Fruit fly (Drosophila melanogaster): Measurements from ENCODE around the gene Hcf.
A peak's percentile ranks its signal among the peaks of the same experiment; 100 is the strongest.

The Hcf gene

dm6 chr4:416288-416687, 56.5 kb downstream of the Hcf start (continued):
- no peak for TF ChIP-seq CG13296 (GFP tag; optimal IDR thresholded peaks at IDR 0.05)
- TF ChIP-seq CG16813 (GFP tag; IDR thresholded peaks at IDR 0.05; ENCODE audit: partially characterized antibody), result 0 out of 3 replicates have a peak, but pooled peaks have one; percentile 37
- TF ChIP-seq tgo (GFP tag; IDR thresholded peaks at IDR 0.05), result no peak
- no peak; the same call in 1 of the 2 replicates for TF ChIP-seq bbx (GFP tag; IDR thresholded peaks at IDR 0.05; ENCODE audit: partially characterized antibody)
- no peak for TF ChIP-seq CG4404 (GFP tag; IDR thresholded peaks at IDR 0.05)
- no peak for TF ChIP-seq bsh (GFP tag; optimal IDR thresholded peaks at IDR 0.05)
- no peak for TF ChIP-seq CG7839 (tag; optimal IDR thresholded peaks at IDR 0.05)
- no peak for TF ChIP-seq CG12071 (GFP tag; optimal IDR thresholded peaks at IDR 0.05)
- TF ChIP-seq C15 (GFP tag; IDR thresholded peaks at IDR 0.05), result no peak
- peak in 1 of 2 experiments; percentile 75 for TF ChIP-seq eve (GFP tag; optimal IDR thresholded peaks at IDR 0.05)
- TF ChIP-seq jumu (GFP tag; optimal IDR thresholded peaks at IDR 0.05), result no peak
- no peak for TF ChIP-seq cwo (GFP tag; optimal IDR thresholded peaks at IDR 0.05)
- TF ChIP-seq CG17568 (GFP tag; optimal IDR thresholded peaks at IDR 0.05), result no peak
- TF ChIP-seq peb (GFP tag; IDR thresholded peaks at IDR 0.05), result no peak
- TF ChIP-seq Nf-YA (GFP tag; IDR thresholded peaks at IDR 0.05), result no peak
- TF ChIP-seq CG3281 (GFP tag; optimal IDR thresholded peaks at IDR 0.05), result no peak
- no peak for TF ChIP-seq Eip74EF (GFP tag; optimal IDR thresholded peaks at IDR 0.05)
- no peak for TF ChIP-seq CG7271 (tag; optimal IDR thresholded peaks at IDR 0.05)
- TF ChIP-seq Gug (GFP tag; IDR thresholded peaks at IDR 0.05), result no peak
- TF ChIP-seq lab (GFP tag; optimal IDR thresholded peaks at IDR 0.05), result no peak
- TF ChIP-seq CG30431 (GFP tag; optimal IDR thresholded peaks at IDR 0.05), result no peak
- no peak for TF ChIP-seq MTF-1 (GFP tag; optimal IDR thresholded peaks at IDR 0.05; ENCODE audit: borderline replicate concordance)
- TF ChIP-seq Lim3 (GFP tag; IDR thresholded peaks at IDR 0.05), result no peak
- peak; percentile 71 for TF ChIP-seq D19A (tag; optimal IDR thresholded peaks at IDR 0.05)
- TF ChIP-seq CG8478 (optimal IDR thresholded peaks at IDR 0.05), result no peak
- no peak for TF ChIP-seq yki (optimal IDR thresholded peaks at IDR 0.05)
- TF ChIP-seq CG3163 (GFP tag; optimal IDR thresholded peaks at IDR 0.05), result no peak
- no peak for TF ChIP-seq NK7.1 (GFP tag; optimal IDR thresholded peaks at IDR 0.05)
- TF ChIP-seq her (GFP tag; optimal IDR thresholded peaks at IDR 0.05), result no peak
- TF ChIP-seq Blimp-1 (GFP tag; optimal IDR thresholded peaks at IDR 0.05), result no peak
- TF ChIP-seq gro (GFP tag; optimal IDR thresholded peaks at IDR 0.05), result no peak
- no peak for TF ChIP-seq Dbx (GFP tag; IDR thresholded peaks at IDR 0.05)
- no peak for TF ChIP-seq sd (tag; optimal IDR thresholded peaks at IDR 0.05)
- no peak for TF ChIP-seq odd (GFP tag; optimal IDR thresholded peaks at IDR 0.05)
- no peak for TF ChIP-seq da (GFP tag; optimal IDR thresholded peaks at IDR 0.05)
- TF ChIP-seq rib (GFP tag; IDR thresholded peaks at IDR 0.05), result no peak
- no peak for TF ChIP-seq CG6765 (GFP tag; optimal IDR thresholded peaks at IDR 0.05)
- TF ChIP-seq Myb (GFP tag; optimal IDR thresholded peaks at IDR 0.05), result peak; percentile 74
- TF ChIP-seq Spps (tag; optimal IDR thresholded peaks at IDR 0.05), result no peak
- no peak for TF ChIP-seq CG2202 (tag; optimal IDR thresholded peaks at IDR 0.05)
- no peak for TF ChIP-seq CG5245 (GFP tag; optimal IDR thresholded peaks at IDR 0.05)
- TF ChIP-seq Atf3 (GFP tag; optimal IDR thresholded peaks at IDR 0.05), result peak; percentile 69
- TF ChIP-seq CG4328 (GFP tag; optimal IDR thresholded peaks at IDR 0.05), result no peak
- TF ChIP-seq Rx (GFP tag; IDR thresholded peaks at IDR 0.05), result no peak
- TF ChIP-seq tin (GFP tag; optimal IDR thresholded peaks at IDR 0.05), result no peak
- no peak for TF ChIP-seq sisA (GFP tag; IDR thresholded peaks at IDR 0.05)
- no peak for TF ChIP-seq CG11504 (tag; optimal IDR thresholded peaks at IDR 0.05)
- no peak for TF ChIP-seq Camta (GFP tag; optimal IDR thresholded peaks at IDR 0.05)
- TF ChIP-seq ssp (GFP tag; IDR thresholded peaks at IDR 0.05), result no peak
- TF ChIP-seq Dip3 (GFP tag; optimal IDR thresholded peaks at IDR 0.05), result no peak
- TF ChIP-seq HLHmδ (GFP tag; optimal IDR thresholded peaks at IDR 0.05), result no peak
- no peak for TF ChIP-seq gsb-n (tag; optimal IDR thresholded peaks at IDR 0.05)
